Fruit fly (Drosophila melanogaster) whole organism, prepupa: Measurements from ENCODE around the gene CG46280.

Experiments
- CG11294 ChIP-seq: fragments of 200-800 bp; sonication (Bioruptor generic); IDR thresholded peaks from 2 replicates; pipeline ENCODE4 v1.3.6; 2022; ENCODE audit warnings: missing biosample characterization, missing genetic modification characterization
- CG11762 ChIP-seq: fragments of 200-800 bp; sonication (Bioruptor generic); optimal IDR thresholded peaks from 3 replicates; lab custom pipeline; 2016; ENCODE audit warnings: missing biosample characterization, missing genetic modification characterization; ENCODE audit not compliant: insufficient read depth
- CG11902 ChIP-seq: fragments of 200-800 bp; sonication (Bioruptor generic); optimal IDR thresholded peaks from 3 replicates; lab custom pipeline; 2016; ENCODE audit warnings: missing biosample characterization, missing genetic modification characterization
- CG15336 ChIP-seq: fragments of 200-800 bp; sonication (Bioruptor generic); IDR thresholded peaks from 2 replicates; pipeline ENCODE4 v1.3.6; 2022; ENCODE audit warnings: missing biosample characterization, missing genetic modification characterization
- CG1621 ChIP-seq: fragments of 200-800 bp; sonication (Bioruptor generic); optimal IDR thresholded peaks from 3 replicates; lab custom pipeline; 2018; ENCODE audit warnings: missing biosample characterization, mild to moderate bottlenecking, missing genetic modification characterization
- CG16779 ChIP-seq: fragments of 200-800 bp; sonication (Bioruptor generic); optimal IDR thresholded peaks from 3 replicates; lab custom pipeline; 2017; ENCODE audit warnings: missing biosample characterization, mild to moderate bottlenecking, missing genetic modification characterization
- CG3032 ChIP-seq: fragments of 200-800 bp; optimal IDR thresholded peaks from 2 replicates; lab custom pipeline; 2019; ENCODE audit warnings: missing biosample characterization, mild to moderate bottlenecking, missing genetic modification characterization, moderate library complexity
- CG31627 ChIP-seq: fragments of 200-800 bp; sonication (Bioruptor generic); optimal IDR thresholded peaks from 3 replicates; lab custom pipeline; 2016; ENCODE audit warnings: missing biosample characterization, missing genetic modification characterization
- CG34406 ChIP-seq: fragments of 200-800 bp; sonication (Bioruptor generic); optimal IDR thresholded peaks from 3 replicates; lab custom pipeline; 2016; ENCODE audit warnings: missing biosample characterization, missing genetic modification characterization
- CG3919 ChIP-seq: fragments of 200-800 bp; sonication (Bioruptor generic); optimal IDR thresholded peaks from 3 replicates; lab custom pipeline; 2016; ENCODE audit warnings: missing biosample characterization, missing genetic modification characterization
- CG4318 ChIP-seq: fragments of 200-800 bp; sonication (Bioruptor generic); optimal IDR thresholded peaks from 3 replicates; lab custom pipeline; 2017; ENCODE audit warnings: missing biosample characterization, mild to moderate bottlenecking, missing genetic modification characterization
- CG6163 ChIP-seq: fragments of 200-800 bp; sonication (Bioruptor generic); IDR thresholded peaks from 3 replicates; pipeline ENCODE4 v1.3.6; 2022; ENCODE audit warnings: missing biosample characterization, missing genetic modification characterization
- CG6792 ChIP-seq: fragments of 200-800 bp; sonication (Bioruptor generic); optimal IDR thresholded peaks from 3 replicates; lab custom pipeline; 2016; ENCODE audit warnings: missing biosample characterization, missing genetic modification characterization
- CG6808 ChIP-seq: fragments of 200-800 bp; sonication (Bioruptor generic); optimal IDR thresholded peaks from 3 replicates; lab custom pipeline; 2017; ENCODE audit warnings: missing biosample characterization, missing genetic modification characterization, mild to moderate bottlenecking, moderate library complexity, missing genetic modification reagents
- CG8119 ChIP-seq: fragments of 200-800 bp; sonication (Bioruptor generic); IDR thresholded peaks from 3 replicates; pipeline ENCODE4 v1.3.6; 2022; ENCODE audit warnings: missing biosample characterization, missing genetic modification characterization
- CG8319 ChIP-seq: fragments of 200-800 bp; sonication (Bioruptor generic); optimal IDR thresholded peaks from 3 replicates; lab custom pipeline; 2016; ENCODE audit warnings: missing biosample characterization, missing genetic modification characterization
- CG8632 ChIP-seq: fragments of 200-800 bp; sonication (Bioruptor generic); optimal IDR thresholded peaks from 3 replicates; lab custom pipeline; 2016; ENCODE audit warnings: missing biosample characterization, missing genetic modification characterization
- CG9139 ChIP-seq: fragments of 200-800 bp; sonication (Bioruptor generic); optimal IDR thresholded peaks from 3 replicates; lab custom pipeline; 2017; ENCODE audit warnings: missing biosample characterization, mild to moderate bottlenecking, missing genetic modification characterization
- Eip78C ChIP-seq: fragments of 200-800 bp; sonication (Bioruptor generic); peaks from one replicate; lab custom pipeline; 2016; ENCODE audit warnings: missing biosample characterization, missing genetic modification characterization
- Eip93F ChIP-seq: fragments of 200-800 bp; sonication (Bioruptor generic); optimal IDR thresholded peaks from 2 replicates; lab custom pipeline; 2016; ENCODE audit warnings: missing biosample characterization, mild to moderate bottlenecking, missing genetic modification characterization
- Ets21C ChIP-seq: fragments of 200-800 bp; sonication (Bioruptor generic); optimal IDR thresholded peaks from 3 replicates; lab custom pipeline; 2016; ENCODE audit warnings: missing biosample characterization, missing genetic modification characterization
- Ets96B ChIP-seq: fragments of 200-800 bp; optimal IDR thresholded peaks from 2 replicates; lab custom pipeline; 2019; ENCODE audit warnings: missing biosample characterization, mild to moderate bottlenecking, missing genetic modification characterization, moderate library complexity
- Gug ChIP-seq: fragments of 200-800 bp; sonication (Bioruptor generic); IDR thresholded peaks from 2 replicates; pipeline ENCODE4 v1.3.6; 2022; ENCODE audit warnings: missing biosample characterization, missing genetic modification characterization
- Hr38 ChIP-seq: sonication (Bioruptor generic); optimal IDR thresholded peaks from 2 replicates; lab custom pipeline; 2016; ENCODE audit warnings: missing biosample characterization, missing genetic modification characterization
- Hr39 ChIP-seq: fragments of 200-800 bp; sonication (Bioruptor generic); optimal IDR thresholded peaks from 2 replicates; lab custom pipeline; 2016; ENCODE audit warnings: missing biosample characterization, missing genetic modification characterization
- Met ChIP-seq: fragments of 200-800 bp; sonication (Bioruptor generic); optimal IDR thresholded peaks from 3 replicates; lab custom pipeline; 2016; ENCODE audit warnings: missing biosample characterization, missing genetic modification characterization
- OdsH ChIP-seq: fragments of 200-800 bp; sonication (Bioruptor generic); optimal IDR thresholded peaks from 3 replicates; lab custom pipeline; 2016; ENCODE audit warnings: missing biosample characterization, missing genetic modification characterization
- Smox ChIP-seq: fragments of 200-800 bp; sonication (Bioruptor generic); optimal IDR thresholded peaks from 3 replicates; lab custom pipeline; 2016; ENCODE audit warnings: missing biosample characterization, missing genetic modification characterization
- Sox102F ChIP-seq: fragments of 200-800 bp; sonication (Bioruptor generic); optimal IDR thresholded peaks from 2 replicates; lab custom pipeline; 2016; ENCODE audit warnings: missing biosample characterization, mild to moderate bottlenecking, missing genetic modification characterization
- Sox14 ChIP-seq: fragments of 200-800 bp; sonication (Bioruptor generic); optimal IDR thresholded peaks from 3 replicates; lab custom pipeline; 2016; ENCODE audit warnings: missing biosample characterization, missing genetic modification characterization
- achi ChIP-seq: fragments of 200-800 bp; sonication (Bioruptor generic); optimal IDR thresholded peaks from 3 replicates; lab custom pipeline; 2016; ENCODE audit warnings: missing biosample characterization, missing genetic modification characterization
- acj6 ChIP-seq: fragments of 200-800 bp; sonication (Bioruptor generic); optimal IDR thresholded peaks from 3 replicates; lab custom pipeline; 2016; ENCODE audit warnings: missing biosample characterization, missing genetic modification characterization
- cyc ChIP-seq: fragments of 200-800 bp; sonication (Bioruptor generic); optimal IDR thresholded peaks from 3 replicates; lab custom pipeline; 2016; ENCODE audit warnings: missing biosample characterization, missing genetic modification characterization
- eg ChIP-seq: fragments of 200-800 bp; sonication (Bioruptor generic); IDR thresholded peaks from 3 replicates; pipeline ENCODE4 v1.3.6; 2022; ENCODE audit warnings: missing biosample characterization, missing genetic modification characterization
- fd85E ChIP-seq: fragments of 200-800 bp; sonication (Bioruptor generic); optimal IDR thresholded peaks from 3 replicates; lab custom pipeline; 2016; ENCODE audit warnings: missing biosample characterization, missing genetic modification characterization
- fkh ChIP-seq: fragments of 200-800 bp; sonication (Bioruptor generic); optimal IDR thresholded peaks from 3 replicates; lab custom pipeline; 2017; ENCODE audit warnings: missing biosample characterization, mild to moderate bottlenecking, missing genetic modification characterization, moderate library complexity
- lz ChIP-seq: fragments of 200-800 bp; sonication (Bioruptor generic); optimal IDR thresholded peaks from 3 replicates; lab custom pipeline; 2016; ENCODE audit warnings: missing biosample characterization, missing genetic modification characterization
- net ChIP-seq: fragments of 200-800 bp; sonication (Bioruptor generic); optimal IDR thresholded peaks from 3 replicates; lab custom pipeline; 2016; ENCODE audit warnings: missing biosample characterization, missing genetic modification characterization
- pdm3 ChIP-seq: fragments of 200-800 bp; sonication (Bioruptor generic); optimal IDR thresholded peaks from 3 replicates; lab custom pipeline; 2016; ENCODE audit warnings: missing biosample characterization, missing genetic modification characterization
- spab ChIP-seq: fragments of 200-800 bp; sonication (Bioruptor generic); optimal IDR thresholded peaks from 2 replicates; lab custom pipeline; 2017; ENCODE audit warnings: missing biosample characterization, mild to moderate bottlenecking, missing genetic modification characterization, missing genetic modification reagents
- ss ChIP-seq, 2 experiments: fragments of 200-800 bp; sonication (Bioruptor generic); optimal IDR thresholded peaks; 2 replicates in 1 of 2; 3 replicates in 1 of 2; lab custom pipeline; 2017 to 2018; ENCODE audit warnings: mild to moderate bottlenecking in 2 of 2, missing biosample characterization in 2 of 2, missing genetic modification characterization in 2 of 2, moderate library complexity in 1 of 2
- svp ChIP-seq: fragments of 200-800 bp; sonication (Bioruptor generic); peaks from one replicate; lab custom pipeline; 2016; ENCODE audit warnings: missing biosample characterization, missing genetic modification characterization
- topi ChIP-seq: fragments of 200-800 bp; sonication (Bioruptor generic); optimal IDR thresholded peaks from 3 replicates; lab custom pipeline; 2016; ENCODE audit warnings: missing biosample characterization, missing genetic modification characterization
- vri ChIP-seq: fragments of 200-800 bp; sonication (Bioruptor generic); optimal IDR thresholded peaks from 3 replicates; lab custom pipeline; 2016; ENCODE audit warnings: missing biosample characterization, mild to moderate bottlenecking, missing genetic modification characterization

CG46280 gene

dm6 chr3R:13041750-13042149, 11.3 kb upstream of the CG46280 start, which contains the start of gene CG11670:
Gene CG11670, plus strand, starts transcription at chr3R:13042050.
- no peak for TF ChIP-seq CG6808 (GFP tag; lab: Kevin White, UChicago)
- no peak for TF ChIP-seq vri (GFP tag; lab: Kevin White, UChicago)
- TF ChIP-seq CG3919 (GFP tag; lab: Kevin White, UChicago), result no peak
- no peak for TF ChIP-seq ss (GFP tag; optimal IDR thresholded peaks at IDR 0.05; lab: Kevin White, UChicago)
- no peak for TF ChIP-seq achi (GFP tag; lab: Kevin White, UChicago)
- TF ChIP-seq Met (GFP tag; lab: Kevin White, UChicago), result no peak
- TF ChIP-seq CG15336 (GFP tag; lab: Robert Waterston, UW), result no peak
- no peak for TF ChIP-seq CG8119 (GFP tag; lab: Robert Waterston, UW)

- TF ChIP-seq acj6 (GFP tag; lab: Kevin White, UChicago) (no peak), OdsH (no peak), Hr38 (GFP tag; lab: Kevin White, UChicago) (no peak), achi (GFP tag; lab: Kevin White, UChicago) (peak; percentile 17), CG11902 (GFP tag; lab: Kevin White, UChicago) (no peak), CG34406 (peak; percentile 36), CG15336 (GFP tag; lab: Robert Waterston, UW) (no peak), spab (GFP tag; lab: Kevin White, UChicago) (peak; percentile 9), Eip78C (GFP tag; lab: Kevin White, UChicago) (peak; percentile 57), Smox (GFP tag; lab: Kevin White, UChicago) (peak; percentile 22), svp (peak; percentile 64), CG4318 (GFP tag; lab: Kevin White, UChicago) (no peak), Eip93F (no peak), CG31627 (GFP tag; lab: Kevin White, UChicago) (peak; percentile 43), fkh (GFP tag; lab: Kevin White, UChicago) (no peak), CG1621 (tag; lab: Kevin White, UChicago) (no peak), lz (peak; percentile 24), CG11294 (GFP tag; lab: Robert Waterston, UW) (no peak), CG16779 (tag; lab: Kevin White, UChicago) (no peak), pdm3 (GFP tag; lab: Kevin White, UChicago) (peak; percentile 12), eg (GFP tag; lab: Robert Waterston, UW) (peak; percentile 57; the same call in 2 of the 3 replicates), CG6792 (GFP tag; lab: Kevin White, UChicago) (no peak), Ets21C (GFP tag; lab: Kevin White, UChicago) (no peak), Sox102F (GFP tag; lab: Kevin White, UChicago) (peak; percentile 8), Ets96B (tag; lab: Kevin White, UChicago) (no peak), cyc (peak; percentile 17), Sox14 (peak; percentile 24), CG8632 (GFP tag; lab: Kevin White, UChicago) (peak; percentile 27), topi (peak; percentile 30), CG8319 (GFP tag; lab: Kevin White, UChicago) (no peak), CG9139 (GFP tag; lab: Kevin White, UChicago) (no peak), Gug (GFP tag; lab: Robert Waterston, UW) (no peak), Hr39 (peak; percentile 51), CG6163 (GFP tag; lab: Robert Waterston, UW) (peak; percentile 54; the same call in 2 of the 3 replicates), CG6808 (GFP tag; lab: Kevin White, UChicago) (peak; percentile 16), CG3032 (no peak), CG3919 (GFP tag; lab: Kevin White, UChicago) (no peak), net (peak; percentile 8), fd85E (GFP tag; lab: Kevin White, UChicago) (no peak), Met (GFP tag; lab: Kevin White, UChicago) (peak; percentile 51), CG11762 (no peak), CG8119 (GFP tag; lab: Robert Waterston, UW) (0 out of 3 replicates have a peak, but pooled peaks have one; percentile 32)
Measured at dm6 chr3R:13039037-13039583, 8.7 kb upstream of the CG46280 start.
